Worm (Caenorhabditis elegans) whole organism, midembryonic: ENCODE measurements around the gene T21D12.11.

ENCODE experiments used
- T22C8.4 ChIP-seq: fragments of 200-800 bp; sonication (Bioruptor generic); IDR thresholded peaks from 2 replicates; pipeline ENCODE4 v1.3.6; 2022; ENCODE audit warnings: missing genetic modification characterization, missing compliant biosample characterization
- cog-1 ChIP-seq: sonication (generic microtip); optimal IDR thresholded peaks from 2 replicates; lab custom pipeline; 2016; ENCODE audit warnings: missing genetic modification characterization, missing compliant biosample characterization
- flt-1 ChIP-seq: fragments of 200-800 bp; sonication (Bioruptor generic); IDR thresholded peaks from 2 replicates; pipeline ENCODE4 v1.3.6; 2022; ENCODE audit warnings: missing genetic modification characterization, missing compliant biosample characterization
- klf-2 ChIP-seq: fragments of 200-800 bp; sonication (Bioruptor generic); conservative IDR thresholded peaks from 2 replicates; pipeline ENCODE4 v1.3.6; 2022; ENCODE audit warnings: missing genetic modification reagents, missing genetic modification characterization, missing compliant biosample characterization
- med-1 ChIP-seq: sonication (generic microtip); optimal IDR thresholded peaks from 2 replicates; lab custom pipeline; 2017; ENCODE audit warnings: missing genetic modification characterization, mild to moderate bottlenecking, missing compliant biosample characterization, antibody characterized with exemption, missing genetic modification reagents; ENCODE audit not compliant: insufficient read depth
- ref-1 ChIP-seq: fragments of 200-800 bp; sonication (Bioruptor generic); conservative IDR thresholded peaks from 2 replicates; pipeline ENCODE4 v1.3.6; 2022; ENCODE audit warnings: missing genetic modification reagents, missing genetic modification characterization, missing compliant biosample characterization
- tab-1 ChIP-seq: fragments of 200-800 bp; sonication (Bioruptor generic); IDR thresholded peaks from 2 replicates; pipeline ENCODE4 v1.3.6; 2022; ENCODE audit warnings: missing genetic modification characterization, missing compliant biosample characterization
- ztf-23 ChIP-seq: fragments of 200-800 bp; sonication (Bioruptor generic); IDR thresholded peaks from 2 replicates; pipeline ENCODE4 v1.3.6; 2022; ENCODE audit warnings: missing genetic modification reagents, missing genetic modification characterization, missing compliant biosample characterization
- ztf-29 ChIP-seq: fragments of 200-800 bp; sonication (Bioruptor generic); IDR thresholded peaks from 2 replicates; pipeline ENCODE4 v1.3.6; 2022; ENCODE audit warnings: missing genetic modification reagents, missing genetic modification characterization, missing compliant biosample characterization

The T21D12.11 gene

DNA sequence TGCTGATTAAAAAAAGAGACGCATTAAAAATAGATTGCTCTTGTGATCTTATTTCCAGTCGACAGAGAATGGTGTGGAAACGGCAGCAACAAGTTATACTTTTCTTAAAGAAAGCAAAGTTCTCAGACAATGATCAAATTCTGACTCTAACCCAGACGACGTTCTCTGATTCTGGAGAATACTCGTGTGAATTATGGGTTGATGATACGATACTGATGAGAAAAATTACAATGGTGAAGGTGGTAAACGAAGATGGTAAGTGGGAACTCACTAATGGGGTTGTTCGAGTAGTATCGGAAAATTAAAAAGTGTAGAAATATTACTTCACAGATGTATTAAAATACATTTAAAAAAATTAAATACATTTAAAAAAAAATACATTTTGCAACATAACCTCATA, 9.1 kb downstream of the T21D12.11 start:
- TF ChIP-seq ztf-29 (GFP tag; lab: Robert Waterston, UW) (no peak), ref-1 (GFP tag; lab: Robert Waterston, UW) (no peak), cog-1 (tag; lab: Kevin White, UChicago) (no peak), med-1 (GFP tag; lab: Kevin White, UChicago) (no peak), tab-1 (GFP tag; lab: Robert Waterston, UW) (no peak), flt-1 (GFP tag; lab: Robert Waterston, UW) (no peak), klf-2 (no peak), T22C8.4 (GFP tag; lab: Robert Waterston, UW) (no peak), ztf-23 (GFP tag; lab: Robert Waterston, UW) (no peak)

DNA sequence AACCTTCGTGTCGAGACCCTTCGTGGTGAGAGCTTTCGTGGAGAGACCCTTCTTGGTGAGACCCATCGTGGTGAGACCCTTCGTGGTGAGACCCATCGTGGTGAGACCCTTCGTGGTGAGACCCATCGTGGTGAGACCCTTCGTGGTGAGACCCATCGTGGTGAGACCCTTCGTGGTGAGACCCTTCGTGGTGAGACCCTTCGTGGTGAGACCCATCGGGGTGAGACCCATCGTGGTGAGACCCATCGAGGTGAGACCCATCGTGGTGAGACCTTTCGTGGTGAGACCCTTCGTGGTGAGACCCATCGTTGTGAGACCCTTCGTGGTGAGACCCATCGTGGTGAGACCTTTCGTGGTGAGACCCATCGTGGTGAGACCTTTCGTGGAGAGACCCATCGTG, 12.0 kb downstream of the T21D12.11 start:
- peak; percentile 38; the same call in 1 of the 2 replicates for TF ChIP-seq ztf-23 (GFP tag; lab: Robert Waterston, UW)

DNA sequence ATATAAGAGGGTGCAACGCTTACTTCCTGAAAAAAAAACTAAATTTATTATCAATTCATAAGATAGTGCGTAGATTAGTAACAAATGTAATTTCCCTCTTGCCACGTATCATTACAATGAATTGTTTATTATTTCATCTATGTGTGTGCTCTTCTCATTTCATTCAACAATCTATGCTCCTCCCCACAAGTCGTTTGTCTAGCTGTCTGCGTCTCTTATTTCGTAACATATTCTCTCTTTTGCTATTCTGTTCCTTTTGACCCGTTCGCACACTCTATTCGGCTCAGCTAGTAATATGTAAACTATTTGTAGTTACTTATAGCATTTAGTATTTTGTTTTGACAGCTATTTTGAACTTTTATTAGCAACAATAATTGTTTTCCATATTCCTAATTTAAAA, 12.8 kb downstream of the T21D12.11 start:
- TF ChIP-seq flt-1 (GFP tag; lab: Robert Waterston, UW) (no peak), T22C8.4 (GFP tag; lab: Robert Waterston, UW) (no peak), med-1 (GFP tag; lab: Kevin White, UChicago) (no peak), cog-1 (tag; lab: Kevin White, UChicago) (no peak), klf-2 (no peak), tab-1 (GFP tag; lab: Robert Waterston, UW) (no peak), ztf-29 (GFP tag; lab: Robert Waterston, UW) (no peak), ztf-23 (GFP tag; lab: Robert Waterston, UW) (no peak), ref-1 (GFP tag; lab: Robert Waterston, UW) (no peak)

DNA sequence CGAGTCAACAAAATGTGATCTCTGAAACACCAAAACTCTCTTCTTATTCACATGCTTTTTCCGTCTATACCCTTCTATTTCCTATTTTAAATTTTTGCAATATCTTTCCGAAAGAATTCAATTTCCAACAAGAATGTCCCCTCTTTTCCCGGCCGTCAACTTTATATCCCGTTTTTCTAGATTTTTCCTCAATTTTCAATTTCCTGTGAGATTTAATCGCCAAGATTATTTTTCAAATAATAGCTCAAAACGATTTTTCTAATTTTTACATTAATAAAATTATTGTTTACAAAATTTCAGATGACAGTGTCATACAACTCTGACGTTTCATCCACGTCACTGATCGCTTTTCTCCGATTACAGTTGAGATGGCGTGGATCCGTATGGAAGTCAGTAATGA, 14.1 kb downstream of the T21D12.11 start, which contains the start of gene best-19:
Gene best-19, plus strand, starts transcription at position 301 of the 400 bp plus-strand sequence.
- TF ChIP-seq cog-1 (tag; lab: Kevin White, UChicago) (no peak), ztf-23 (GFP tag; lab: Robert Waterston, UW) (no peak), klf-2 (no peak), ztf-29 (GFP tag; lab: Robert Waterston, UW) (no peak), ref-1 (GFP tag; lab: Robert Waterston, UW) (no peak), tab-1 (GFP tag; lab: Robert Waterston, UW) (no peak), flt-1 (GFP tag; lab: Robert Waterston, UW) (no peak), T22C8.4 (GFP tag; lab: Robert Waterston, UW) (no peak), med-1 (GFP tag; lab: Kevin White, UChicago) (no peak)

DNA sequence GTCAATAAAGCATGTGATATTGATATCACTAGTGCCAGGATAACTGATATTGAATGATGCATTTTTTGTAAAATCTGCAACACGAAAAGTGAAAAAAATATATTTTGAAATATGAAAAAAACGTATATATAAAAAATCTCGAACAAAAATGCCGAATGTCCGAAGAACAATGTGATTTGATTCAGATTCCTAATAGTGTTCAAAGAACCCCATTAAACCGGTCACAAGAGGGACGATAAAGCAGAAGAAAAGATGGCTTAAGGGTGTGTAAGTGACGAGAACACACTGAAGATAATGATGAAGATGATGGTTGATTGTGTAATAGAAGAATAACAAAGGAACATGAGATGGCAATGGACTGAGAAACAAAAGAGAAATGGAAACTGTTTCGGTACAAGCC, 18.8 kb downstream of the T21D12.11 start, which contains the start of gene T21D12.14:
Gene T21D12.14, minus strand, starts transcription at position 101 of the 400 bp plus-strand sequence.
- no peak for TF ChIP-seq flt-1 (GFP tag; lab: Robert Waterston, UW)
- no peak for TF ChIP-seq tab-1 (GFP tag; lab: Robert Waterston, UW)
- TF ChIP-seq T22C8.4 (GFP tag; lab: Robert Waterston, UW): no peak
- no peak for TF ChIP-seq med-1 (GFP tag; lab: Kevin White, UChicago)
- TF ChIP-seq ztf-29 (GFP tag; lab: Robert Waterston, UW): no peak
- no peak for TF ChIP-seq klf-2
- TF ChIP-seq ztf-23 (GFP tag; lab: Robert Waterston, UW): no peak
- no peak for TF ChIP-seq ref-1 (GFP tag; lab: Robert Waterston, UW)
- no peak for TF ChIP-seq cog-1 (tag; lab: Kevin White, UChicago)

ce11 chrIV:290387-290786, 21.2 kb downstream of the T21D12.11 start:
- no peak for TF ChIP-seq cog-1 (tag; lab: Kevin White, UChicago)
- TF ChIP-seq ztf-23 (GFP tag; lab: Robert Waterston, UW): no peak
- no peak for TF ChIP-seq ztf-29 (GFP tag; lab: Robert Waterston, UW)
- TF ChIP-seq ref-1 (GFP tag; lab: Robert Waterston, UW): no peak
- TF ChIP-seq T22C8.4 (GFP tag; lab: Robert Waterston, UW): no peak
- TF ChIP-seq med-1 (GFP tag; lab: Kevin White, UChicago): no peak

- TF ChIP-seq T22C8.4 (GFP tag; lab: Robert Waterston, UW) (no peak), tab-1 (GFP tag; lab: Robert Waterston, UW) (no peak), ztf-29 (GFP tag; lab: Robert Waterston, UW) (no peak), flt-1 (GFP tag; lab: Robert Waterston, UW) (no peak), cog-1 (tag; lab: Kevin White, UChicago) (no peak), ref-1 (GFP tag; lab: Robert Waterston, UW) (no peak), klf-2 (no peak), med-1 (GFP tag; lab: Kevin White, UChicago) (no peak)
Observed at ce11 chrIV:291356-291755, 22.1 kb downstream of the T21D12.11 start, which contains the start of gene T21D12.7. Gene T21D12.7 (minus strand): TSS chrIV:291456.

DNA sequence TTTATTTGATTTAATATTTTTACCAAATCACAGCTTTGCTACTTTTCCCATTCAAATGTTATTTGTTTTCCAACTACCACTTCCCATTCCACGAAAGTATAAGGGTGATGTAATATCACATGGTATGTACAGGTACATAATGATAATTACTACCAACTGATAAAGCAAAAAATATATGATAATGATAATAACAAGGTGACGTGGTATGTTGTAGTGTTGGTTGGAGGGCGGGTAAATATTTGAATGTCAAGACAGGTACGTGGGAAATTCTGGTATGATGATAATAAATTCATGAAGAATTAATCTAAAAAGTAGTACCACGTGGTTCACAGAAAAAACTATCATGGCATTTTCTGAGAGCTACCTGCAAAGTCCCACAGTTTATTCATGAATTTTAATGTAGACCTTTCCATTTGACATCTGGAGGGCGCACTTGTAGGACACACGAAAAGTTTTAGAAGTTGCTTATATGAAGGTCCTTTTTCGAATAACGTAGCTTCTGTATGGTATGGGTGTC, 22.7 kb downstream of the T21D12.11 start:
- TF ChIP-seq cog-1 (tag; lab: Kevin White, UChicago) (no peak), ztf-23 (GFP tag; lab: Robert Waterston, UW) (no peak), T22C8.4 (GFP tag; lab: Robert Waterston, UW) (no peak), ztf-29 (GFP tag; lab: Robert Waterston, UW) (no peak), tab-1 (GFP tag; lab: Robert Waterston, UW) (no peak), ref-1 (GFP tag; lab: Robert Waterston, UW) (no peak), klf-2 (no peak), flt-1 (GFP tag; lab: Robert Waterston, UW) (no peak), med-1 (GFP tag; lab: Kevin White, UChicago) (no peak)

DNA sequence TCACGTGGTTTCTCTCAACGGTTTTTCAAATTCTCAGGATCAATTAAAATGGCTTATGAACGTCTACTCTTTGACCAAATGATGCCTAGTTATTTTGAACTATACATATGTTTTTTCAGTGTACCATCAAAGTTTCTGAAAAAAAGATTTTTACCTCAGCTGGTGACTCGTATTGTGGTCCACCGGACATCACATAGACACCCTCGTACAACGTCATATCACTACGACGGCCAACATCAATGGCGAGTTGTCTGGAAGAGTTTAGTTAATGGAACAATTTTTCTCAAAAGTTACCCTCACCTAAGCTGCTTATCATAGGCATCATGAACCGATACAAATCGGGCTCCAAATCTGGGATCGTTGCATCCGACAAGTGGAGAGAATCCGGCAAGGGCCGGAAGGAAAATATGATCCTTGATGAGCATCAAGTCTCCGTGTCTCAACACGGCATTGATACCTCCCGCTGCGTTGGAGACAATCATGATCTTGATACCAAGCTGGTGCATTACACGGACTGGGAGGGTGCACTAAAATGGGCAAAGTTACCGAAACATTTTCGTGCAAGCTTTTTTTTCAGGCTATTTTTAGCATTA, 24.1 kb downstream of the T21D12.11 start:
- no peak for TF ChIP-seq ztf-29 (GFP tag; lab: Robert Waterston, UW)
- no peak for TF ChIP-seq ztf-23 (GFP tag; lab: Robert Waterston, UW)
- no peak for TF ChIP-seq ref-1 (GFP tag; lab: Robert Waterston, UW)
- no peak for TF ChIP-seq flt-1 (GFP tag; lab: Robert Waterston, UW)
- no peak for TF ChIP-seq med-1 (GFP tag; lab: Kevin White, UChicago)
- no peak for TF ChIP-seq tab-1 (GFP tag; lab: Robert Waterston, UW)
- no peak for TF ChIP-seq T22C8.4 (GFP tag; lab: Robert Waterston, UW)
- TF ChIP-seq cog-1 (tag; lab: Kevin White, UChicago): no peak
- no peak for TF ChIP-seq klf-2
